Fruit fly (Drosophila melanogaster) whole organism, prepupa: ENCODE results near the gene Elba1.

Experiments
- Blimp-1 ChIP-seq: fragments of 200-800 bp; sonication (Bioruptor generic); optimal IDR thresholded peaks from 3 replicates; lab custom pipeline; 2017; ENCODE audit warnings: missing biosample characterization, missing genetic modification characterization, mild to moderate bottlenecking, moderate library complexity, missing genetic modification reagents
- CG10631 ChIP-seq: fragments of 200-800 bp; sonication (Bioruptor generic); optimal IDR thresholded peaks from 2 replicates; lab custom pipeline; 2016; ENCODE audit warnings: missing biosample characterization, missing genetic modification characterization
- CG11294 ChIP-seq: fragments of 200-800 bp; sonication (Bioruptor generic); IDR thresholded peaks from 2 replicates; pipeline ENCODE4 v1.3.6; 2022; ENCODE audit warnings: missing biosample characterization, missing genetic modification characterization
- CG11762 ChIP-seq: fragments of 200-800 bp; sonication (Bioruptor generic); optimal IDR thresholded peaks from 3 replicates; lab custom pipeline; 2016; ENCODE audit warnings: missing biosample characterization, missing genetic modification characterization; ENCODE audit not compliant: insufficient read depth
- CG11902 ChIP-seq: fragments of 200-800 bp; sonication (Bioruptor generic); optimal IDR thresholded peaks from 3 replicates; lab custom pipeline; 2016; ENCODE audit warnings: missing biosample characterization, missing genetic modification characterization
- CG15336 ChIP-seq: fragments of 200-800 bp; sonication (Bioruptor generic); IDR thresholded peaks from 2 replicates; pipeline ENCODE4 v1.3.6; 2022; ENCODE audit warnings: missing biosample characterization, missing genetic modification characterization
- CG1621 ChIP-seq: fragments of 200-800 bp; sonication (Bioruptor generic); optimal IDR thresholded peaks from 3 replicates; lab custom pipeline; 2018; ENCODE audit warnings: missing biosample characterization, mild to moderate bottlenecking, missing genetic modification characterization
- CG16779 ChIP-seq: fragments of 200-800 bp; sonication (Bioruptor generic); optimal IDR thresholded peaks from 3 replicates; lab custom pipeline; 2017; ENCODE audit warnings: missing biosample characterization, mild to moderate bottlenecking, missing genetic modification characterization
- CG3032 ChIP-seq: fragments of 200-800 bp; optimal IDR thresholded peaks from 2 replicates; lab custom pipeline; 2019; ENCODE audit warnings: missing biosample characterization, mild to moderate bottlenecking, missing genetic modification characterization, moderate library complexity
- CG31627 ChIP-seq: fragments of 200-800 bp; sonication (Bioruptor generic); optimal IDR thresholded peaks from 3 replicates; lab custom pipeline; 2016; ENCODE audit warnings: missing biosample characterization, missing genetic modification characterization
- CG32006 ChIP-seq: fragments of 200-800 bp; sonication (Bioruptor generic); optimal IDR thresholded peaks from 3 replicates; lab custom pipeline; 2017; ENCODE audit warnings: missing biosample characterization, mild to moderate bottlenecking, missing genetic modification characterization
- CG34406 ChIP-seq: fragments of 200-800 bp; sonication (Bioruptor generic); optimal IDR thresholded peaks from 3 replicates; lab custom pipeline; 2016; ENCODE audit warnings: missing biosample characterization, missing genetic modification characterization
- CG6163 ChIP-seq: fragments of 200-800 bp; sonication (Bioruptor generic); IDR thresholded peaks from 3 replicates; pipeline ENCODE4 v1.3.6; 2022; ENCODE audit warnings: missing biosample characterization, missing genetic modification characterization
- CG6276 ChIP-seq: fragments of 200-800 bp; sonication (Bioruptor generic); optimal IDR thresholded peaks from 2 replicates; lab custom pipeline; 2017; ENCODE audit warnings: missing biosample characterization, mild to moderate bottlenecking, missing genetic modification characterization
- CG6792 ChIP-seq: fragments of 200-800 bp; sonication (Bioruptor generic); optimal IDR thresholded peaks from 3 replicates; lab custom pipeline; 2016; ENCODE audit warnings: missing biosample characterization, missing genetic modification characterization
- CG6808 ChIP-seq: fragments of 200-800 bp; sonication (Bioruptor generic); optimal IDR thresholded peaks from 3 replicates; lab custom pipeline; 2017; ENCODE audit warnings: missing biosample characterization, missing genetic modification characterization, mild to moderate bottlenecking, moderate library complexity, missing genetic modification reagents
- CG7368 ChIP-seq: fragments of 200-800 bp; sonication (Bioruptor generic); optimal IDR thresholded peaks from 3 replicates; lab custom pipeline; 2016; ENCODE audit warnings: missing biosample characterization, missing genetic modification characterization
- CG8119 ChIP-seq: fragments of 200-800 bp; sonication (Bioruptor generic); IDR thresholded peaks from 3 replicates; pipeline ENCODE4 v1.3.6; 2022; ENCODE audit warnings: missing biosample characterization, missing genetic modification characterization
- CG8319 ChIP-seq: fragments of 200-800 bp; sonication (Bioruptor generic); optimal IDR thresholded peaks from 3 replicates; lab custom pipeline; 2016; ENCODE audit warnings: missing biosample characterization, missing genetic modification characterization
- CG8632 ChIP-seq: fragments of 200-800 bp; sonication (Bioruptor generic); optimal IDR thresholded peaks from 3 replicates; lab custom pipeline; 2016; ENCODE audit warnings: missing biosample characterization, missing genetic modification characterization
- Eip75B ChIP-seq: fragments of 200-800 bp; sonication (Bioruptor generic); optimal IDR thresholded peaks from 3 replicates; lab custom pipeline; 2016; ENCODE audit warnings: missing biosample characterization, missing genetic modification characterization
- Eip78C ChIP-seq: fragments of 200-800 bp; sonication (Bioruptor generic); peaks from one replicate; lab custom pipeline; 2016; ENCODE audit warnings: missing biosample characterization, missing genetic modification characterization
- Eip93F ChIP-seq: fragments of 200-800 bp; sonication (Bioruptor generic); optimal IDR thresholded peaks from 2 replicates; lab custom pipeline; 2016; ENCODE audit warnings: missing biosample characterization, mild to moderate bottlenecking, missing genetic modification characterization
- Ets96B ChIP-seq: fragments of 200-800 bp; optimal IDR thresholded peaks from 2 replicates; lab custom pipeline; 2019; ENCODE audit warnings: missing biosample characterization, mild to moderate bottlenecking, missing genetic modification characterization, moderate library complexity
- Hr38 ChIP-seq: sonication (Bioruptor generic); optimal IDR thresholded peaks from 2 replicates; lab custom pipeline; 2016; ENCODE audit warnings: missing biosample characterization, missing genetic modification characterization
- Hr39 ChIP-seq: fragments of 200-800 bp; sonication (Bioruptor generic); optimal IDR thresholded peaks from 2 replicates; lab custom pipeline; 2016; ENCODE audit warnings: missing biosample characterization, missing genetic modification characterization
- Hr4 ChIP-seq: fragments of 200-800 bp; sonication (Bioruptor generic); optimal IDR thresholded peaks from 3 replicates; lab custom pipeline; 2016; ENCODE audit warnings: missing biosample characterization, missing genetic modification characterization
- Met ChIP-seq: fragments of 200-800 bp; sonication (Bioruptor generic); optimal IDR thresholded peaks from 3 replicates; lab custom pipeline; 2016; ENCODE audit warnings: missing biosample characterization, missing genetic modification characterization
- Smox ChIP-seq: fragments of 200-800 bp; sonication (Bioruptor generic); optimal IDR thresholded peaks from 3 replicates; lab custom pipeline; 2016; ENCODE audit warnings: missing biosample characterization, missing genetic modification characterization
- Sox102F ChIP-seq: fragments of 200-800 bp; sonication (Bioruptor generic); optimal IDR thresholded peaks from 2 replicates; lab custom pipeline; 2016; ENCODE audit warnings: missing biosample characterization, mild to moderate bottlenecking, missing genetic modification characterization
- Sox14 ChIP-seq: fragments of 200-800 bp; sonication (Bioruptor generic); optimal IDR thresholded peaks from 3 replicates; lab custom pipeline; 2016; ENCODE audit warnings: missing biosample characterization, missing genetic modification characterization
- Sox15 ChIP-seq: fragments of 200-800 bp; sonication (Bioruptor generic); optimal IDR thresholded peaks from 3 replicates; lab custom pipeline; 2016; ENCODE audit warnings: missing biosample characterization, missing genetic modification characterization
- achi ChIP-seq: fragments of 200-800 bp; sonication (Bioruptor generic); optimal IDR thresholded peaks from 3 replicates; lab custom pipeline; 2016; ENCODE audit warnings: missing biosample characterization, missing genetic modification characterization
- acj6 ChIP-seq: fragments of 200-800 bp; sonication (Bioruptor generic); optimal IDR thresholded peaks from 3 replicates; lab custom pipeline; 2016; ENCODE audit warnings: missing biosample characterization, missing genetic modification characterization
- cyc ChIP-seq: fragments of 200-800 bp; sonication (Bioruptor generic); optimal IDR thresholded peaks from 3 replicates; lab custom pipeline; 2016; ENCODE audit warnings: missing biosample characterization, missing genetic modification characterization
- dac ChIP-seq: fragments of 200-800 bp; sonication (Bioruptor generic); optimal IDR thresholded peaks from 2 replicates; lab custom pipeline; 2017; ENCODE audit warnings: missing biosample characterization, mild to moderate bottlenecking, missing genetic modification characterization
- dsx ChIP-seq: fragments of 200-800 bp; optimal IDR thresholded peaks from 3 replicates; lab custom pipeline; 2019; ENCODE audit warnings: missing biosample characterization, mild to moderate bottlenecking, missing genetic modification characterization, moderate library complexity; ENCODE audit not compliant: poor library complexity, severe bottlenecking
- eg ChIP-seq: fragments of 200-800 bp; sonication (Bioruptor generic); IDR thresholded peaks from 3 replicates; pipeline ENCODE4 v1.3.6; 2022; ENCODE audit warnings: missing biosample characterization, missing genetic modification characterization
- esn ChIP-seq: fragments of 200-800 bp; sonication (Bioruptor generic); optimal IDR thresholded peaks from 2 replicates; lab custom pipeline; 2016; ENCODE audit warnings: missing biosample characterization, mild to moderate bottlenecking, missing genetic modification characterization, moderate library complexity
- fd59A ChIP-seq: fragments of 200-800 bp; sonication (Bioruptor generic); optimal IDR thresholded peaks from 2 replicates; lab custom pipeline; 2017; ENCODE audit warnings: missing biosample characterization, mild to moderate bottlenecking, missing genetic modification characterization, missing genetic modification reagents
- fd85E ChIP-seq: fragments of 200-800 bp; sonication (Bioruptor generic); optimal IDR thresholded peaks from 3 replicates; lab custom pipeline; 2016; ENCODE audit warnings: missing biosample characterization, missing genetic modification characterization
- fkh ChIP-seq: fragments of 200-800 bp; sonication (Bioruptor generic); optimal IDR thresholded peaks from 3 replicates; lab custom pipeline; 2017; ENCODE audit warnings: missing biosample characterization, mild to moderate bottlenecking, missing genetic modification characterization, moderate library complexity
- lz ChIP-seq: fragments of 200-800 bp; sonication (Bioruptor generic); optimal IDR thresholded peaks from 3 replicates; lab custom pipeline; 2016; ENCODE audit warnings: missing biosample characterization, missing genetic modification characterization
- pdm3 ChIP-seq: fragments of 200-800 bp; sonication (Bioruptor generic); optimal IDR thresholded peaks from 3 replicates; lab custom pipeline; 2016; ENCODE audit warnings: missing biosample characterization, missing genetic modification characterization
- spab ChIP-seq: fragments of 200-800 bp; sonication (Bioruptor generic); optimal IDR thresholded peaks from 2 replicates; lab custom pipeline; 2017; ENCODE audit warnings: missing biosample characterization, mild to moderate bottlenecking, missing genetic modification characterization, missing genetic modification reagents
- ss ChIP-seq, 2 experiments: fragments of 200-800 bp; sonication (Bioruptor generic); optimal IDR thresholded peaks; 2 replicates in 1 of 2; 3 replicates in 1 of 2; lab custom pipeline; 2017 to 2018; ENCODE audit warnings: mild to moderate bottlenecking in 2 of 2, missing biosample characterization in 2 of 2, missing genetic modification characterization in 2 of 2, moderate library complexity in 1 of 2
- svp ChIP-seq: fragments of 200-800 bp; sonication (Bioruptor generic); peaks from one replicate; lab custom pipeline; 2016; ENCODE audit warnings: missing biosample characterization, missing genetic modification characterization
- topi ChIP-seq: fragments of 200-800 bp; sonication (Bioruptor generic); optimal IDR thresholded peaks from 3 replicates; lab custom pipeline; 2016; ENCODE audit warnings: missing biosample characterization, missing genetic modification characterization
- vri ChIP-seq: fragments of 200-800 bp; sonication (Bioruptor generic); optimal IDR thresholded peaks from 3 replicates; lab custom pipeline; 2016; ENCODE audit warnings: missing biosample characterization, mild to moderate bottlenecking, missing genetic modification characterization

Elba1 gene

DNA sequence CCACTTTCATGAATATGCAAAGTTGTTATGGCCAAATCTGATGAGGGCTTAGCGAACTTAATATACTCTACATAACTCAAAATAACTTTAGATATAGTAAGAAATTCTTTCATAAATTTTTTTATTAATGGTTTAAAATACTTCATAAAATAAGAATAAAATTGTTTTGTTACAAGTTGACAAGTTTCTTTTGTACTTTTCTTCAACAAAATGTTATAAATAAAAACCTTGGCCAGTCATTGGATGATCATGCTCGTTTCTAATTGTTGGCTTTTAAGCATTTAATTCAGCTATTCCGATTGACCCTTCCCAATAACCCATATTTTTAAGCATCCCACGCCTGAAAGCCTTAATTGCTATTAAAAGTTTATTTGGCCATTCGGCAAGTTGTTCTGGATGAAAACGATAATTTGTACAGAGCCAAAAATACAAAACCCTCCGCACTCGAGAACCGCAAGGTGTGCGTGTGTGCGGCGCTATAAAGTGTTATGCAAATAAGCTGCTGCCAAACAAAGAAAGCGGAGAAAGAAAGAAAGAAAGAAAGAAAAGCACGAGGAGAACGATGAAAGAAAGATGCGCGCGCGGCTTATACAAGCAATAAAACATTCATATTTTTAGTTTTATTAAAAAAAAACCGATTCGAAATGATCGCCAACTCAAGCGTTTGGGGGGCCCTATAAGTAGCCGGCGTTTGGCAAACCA, 33.4 kb downstream of the Elba1 start, which contains the start of gene CG3355 (continued):
- TF ChIP-seq Sox102F (peak; percentile 13), CG8119 (GFP tag; lab: Robert Waterston, UW) (no peak), Eip78C (GFP tag; lab: Kevin White, UChicago) (peak; percentile 67), CG11902 (GFP tag; lab: Kevin White, UChicago) (peak; percentile 2)

DNA sequence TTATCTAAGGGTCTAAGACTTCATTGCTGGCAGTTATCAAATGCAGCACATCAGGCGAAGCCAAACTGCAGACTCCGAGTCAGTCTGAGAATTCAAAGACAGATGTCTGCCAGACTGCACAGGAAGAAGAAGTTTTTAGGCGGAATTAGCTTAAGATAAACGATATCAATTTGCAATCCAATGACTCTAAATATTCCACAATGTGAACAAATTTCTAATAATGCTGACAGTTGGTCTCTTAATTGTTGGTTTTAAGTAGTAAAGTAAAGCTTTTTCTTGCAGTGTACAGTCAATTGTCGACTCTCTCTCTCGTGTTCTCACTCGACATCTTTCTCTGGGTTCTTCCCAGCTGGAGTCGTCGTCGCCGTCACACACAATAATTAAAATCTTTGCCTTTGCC, 35.5 kb downstream of the Elba1 start:
- TF ChIP-seq achi (peak; percentile 55), vri (GFP tag; lab: Kevin White, UChicago) (peak; percentile 25), Hr39 (GFP tag; lab: Kevin White, UChicago) (peak; percentile 70), Blimp-1 (GFP tag; lab: Kevin White, UChicago) (no peak), CG7368 (GFP tag; lab: Kevin White, UChicago) (no peak), Sox15 (GFP tag; lab: Kevin White, UChicago) (no peak), lz (GFP tag; lab: Kevin White, UChicago) (peak; percentile 47), fkh (no peak), Eip93F (no peak), CG6808 (GFP tag; lab: Kevin White, UChicago) (no peak), dsx (no peak), CG11762 (GFP tag; lab: Kevin White, UChicago) (peak; percentile 13), Eip75B (GFP tag; lab: Kevin White, UChicago) (peak; percentile 11), CG15336 (GFP tag; lab: Robert Waterston, UW) (peak; percentile 55), fd85E (GFP tag; lab: Kevin White, UChicago) (no peak), CG32006 (GFP tag; lab: Kevin White, UChicago) (peak; percentile 64), CG10631 (peak; percentile 64), acj6 (peak; percentile 47), CG31627 (GFP tag; lab: Kevin White, UChicago) (peak; percentile 49), CG6276 (GFP tag; lab: Kevin White, UChicago) (peak; percentile 50), Smox (GFP tag; lab: Kevin White, UChicago) (peak; percentile 39), svp (GFP tag; lab: Kevin White, UChicago) (peak; percentile 71), CG3032 (no peak), CG6792 (GFP tag; lab: Kevin White, UChicago) (peak; percentile 34), ss (GFP tag; optimal IDR thresholded peaks at IDR 0.05; lab: Kevin White, UChicago) (no peak), Ets96B (no peak), CG6163 (peak; percentile 82), CG1621 (tag; lab: Kevin White, UChicago) (no peak), CG8632 (GFP tag; lab: Kevin White, UChicago) (no peak), Hr4 (GFP tag; lab: Kevin White, UChicago) (no peak), CG34406 (GFP tag; lab: Kevin White, UChicago) (no peak), fd59A (no peak), spab (GFP tag; lab: Kevin White, UChicago) (no peak), CG11294 (GFP tag; lab: Robert Waterston, UW) (no peak), topi (GFP tag; lab: Kevin White, UChicago) (peak; percentile 54), Sox102F (peak; percentile 37), esn (GFP tag; lab: Kevin White, UChicago) (peak; percentile 61), cyc (GFP tag; lab: Kevin White, UChicago) (peak; percentile 51), CG8319 (GFP tag; lab: Kevin White, UChicago) (no peak), Sox14 (GFP tag; lab: Kevin White, UChicago) (peak; percentile 72), CG8119 (GFP tag; lab: Robert Waterston, UW) (peak; percentile 61; the same call in 2 of the 3 replicates), Hr38 (GFP tag; lab: Kevin White, UChicago) (no peak), Eip78C (GFP tag; lab: Kevin White, UChicago) (peak; percentile 72), eg (GFP tag; lab: Robert Waterston, UW) (peak; percentile 48; the same call in 1 of the 3 replicates), pdm3 (peak; percentile 55), Met (GFP tag; lab: Kevin White, UChicago) (peak; percentile 68), dac (GFP tag; lab: Kevin White, UChicago) (no peak), CG16779 (no peak)
